Fruit fly (Drosophila melanogaster): Measurements from ENCODE around the gene Sirt7.
A peak's percentile ranks its signal among the peaks of the same experiment; 100 is the strongest.

Gene Sirt7

dm6 chr3R:29064682-29065100, 9.0 kb downstream of the Sirt7 start (continued):
- TF ChIP-seq CoRest (tag; optimal IDR thresholded peaks at IDR 0.05) (no peak), twi (tag; optimal IDR thresholded peaks at IDR 0.05) (peak; percentile 4), lab (GFP tag; optimal IDR thresholded peaks at IDR 0.05) (peak; percentile 45), Side (GFP tag; optimal IDR thresholded peaks at IDR 0.05) (no peak), CG1603 (tag; optimal IDR thresholded peaks at IDR 0.05) (peak; percentile 8), CG3838 (GFP tag; optimal IDR thresholded peaks at IDR 0.05) (no peak), CG7963 (GFP tag; IDR thresholded peaks at IDR 0.05; ENCODE audit: partially characterized antibody) (no peak), zfh1 (GFP tag; IDR thresholded peaks at IDR 0.05) (no peak), gfzf (GFP tag; optimal IDR thresholded peaks at IDR 0.05) (no peak), CG2120 (GFP tag; optimal IDR thresholded peaks at IDR 0.05) (no peak), CG13123 (GFP tag; optimal IDR thresholded peaks at IDR 0.05) (no peak), CG7786 (GFP tag; optimal IDR thresholded peaks at IDR 0.05) (no peak), yki (optimal IDR thresholded peaks at IDR 0.05) (peak; percentile 29), luna (GFP tag; optimal IDR thresholded peaks at IDR 0.05) (no peak), CG15696 (tag; optimal IDR thresholded peaks at IDR 0.05) (no peak), CG14014 (GFP tag; IDR thresholded peaks at IDR 0.05) (no peak), sr (GFP tag; IDR thresholded peaks at IDR 0.05) (no peak), CG14050 (GFP tag; IDR thresholded peaks at IDR 0.05) (no peak), cad (GFP tag; optimal IDR thresholded peaks at IDR 0.05) (no peak), fd96Cb (tag; optimal IDR thresholded peaks at IDR 0.05) (no peak), CG34376 (GFP tag; optimal IDR thresholded peaks at IDR 0.05) (no peak), hth (optimal IDR thresholded peaks at IDR 0.05) (no peak), jumu (GFP tag; optimal IDR thresholded peaks at IDR 0.05) (no peak), Oli (tag; optimal IDR thresholded peaks at IDR 0.05) (no peak), Hmr (GFP tag; optimal IDR thresholded peaks at IDR 0.05) (peak; percentile 6), hkb (optimal IDR thresholded peaks at IDR 0.05) (no peak), hkb (GFP tag; IDR thresholded peaks at IDR 0.05) (no peak), chn (GFP tag; optimal IDR thresholded peaks at IDR 0.05) (no peak), CG9817 (tag; optimal IDR thresholded peaks at IDR 0.05) (no peak), Deaf1 (tag; optimal IDR thresholded peaks at IDR 0.05) (peak; percentile 29), fd3F (GFP tag; optimal IDR thresholded peaks at IDR 0.05) (no peak), nerfin-1 (tag; optimal IDR thresholded peaks at IDR 0.05) (peak; percentile 4), ab (GFP tag; optimal IDR thresholded peaks at IDR 0.05) (no peak), Dp (GFP tag; optimal IDR thresholded peaks at IDR 0.05) (no peak), gcm (GFP tag; optimal IDR thresholded peaks at IDR 0.05) (no peak)

- TF ChIP-seq CG9817 (tag; optimal IDR thresholded peaks at IDR 0.05) (no peak), CG1233 (GFP tag; optimal IDR thresholded peaks at IDR 0.05) (peak; percentile 27), pita (GFP tag; optimal IDR thresholded peaks at IDR 0.05) (no peak), ara (GFP tag; IDR thresholded peaks at IDR 0.05) (no peak), Rfx (GFP tag; IDR thresholded peaks at IDR 0.05) (no peak), CoRest (tag; optimal IDR thresholded peaks at IDR 0.05) (no peak), ab (GFP tag; optimal IDR thresholded peaks at IDR 0.05) (no peak), ham (GFP tag; IDR thresholded peaks at IDR 0.05) (no peak), CG4707 (GFP tag; optimal IDR thresholded peaks at IDR 0.05) (no peak), cwo (GFP tag; optimal IDR thresholded peaks at IDR 0.05) (peak; percentile 6), CG11560 (tag; IDR thresholded peaks at IDR 0.05) (no peak), Spps (tag; optimal IDR thresholded peaks at IDR 0.05) (no peak), CG10274 (GFP tag; optimal IDR thresholded peaks at IDR 0.05) (no peak), nau (GFP tag; optimal IDR thresholded peaks at IDR 0.05) (no peak), al (GFP tag; IDR thresholded peaks at IDR 0.05) (no peak), NC2α (GFP tag; optimal IDR thresholded peaks at IDR 0.05) (no peak), Fer3 (tag; optimal IDR thresholded peaks at IDR 0.05) (no peak), dm (GFP tag; optimal IDR thresholded peaks at IDR 0.05) (no peak), Hmx (GFP tag; optimal IDR thresholded peaks at IDR 0.05) (no peak), CG17361 (GFP tag; IDR thresholded peaks at IDR 0.05) (no peak), luna (GFP tag; optimal IDR thresholded peaks at IDR 0.05) (no peak), Sry-β (GFP tag; optimal IDR thresholded peaks at IDR 0.05) (no peak), CG17328 (GFP tag; IDR thresholded peaks at IDR 0.05) (no peak)
Measured at dm6 chr3R:29066285-29066684, 10.6 kb downstream of the Sirt7 start.

All from whole organism, embryonic.